Worm (Caenorhabditis elegans): ENCODE results near the gene lron-10.
A peak's percentile ranks its signal among the peaks of the same experiment; 100 is the strongest.

Gene lron-10

DNA sequence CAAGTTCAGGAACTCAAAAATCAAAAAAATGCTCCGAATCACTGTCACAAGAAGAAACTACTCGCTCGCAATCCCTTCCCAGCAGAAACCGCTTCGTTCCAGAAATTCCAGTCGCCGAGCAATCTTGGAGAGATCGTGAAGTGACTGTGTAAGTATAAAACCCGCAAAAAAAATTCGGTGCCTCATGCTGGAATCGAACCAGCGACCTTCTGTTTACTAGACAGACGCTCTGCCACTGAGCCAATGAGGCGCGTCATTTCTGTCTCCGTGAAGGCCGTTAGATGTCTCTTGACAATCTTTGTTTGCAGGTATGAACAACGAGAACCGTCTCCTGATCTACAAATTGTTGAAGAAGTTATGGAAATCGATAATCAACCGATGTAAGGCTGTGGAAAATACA, 3.4 kb upstream of the lron-10 start (continued):
- TF ChIP-seq lin-13 (GFP tag; optimal IDR thresholded peaks at IDR 0.05): no peak
- peak; percentile 1 to 39 for TF ChIP-seq efl-1 (optimal IDR thresholded peaks at IDR 0.05)
- TF ChIP-seq efl-1 (GFP tag; optimal IDR thresholded peaks at IDR 0.05 in 1 of 2): peak; percentile 32 to 95
- TF ChIP-seq nhr-237 (tag; optimal IDR thresholded peaks at IDR 0.05): no peak
- TF ChIP-seq snpc-4 (tag; optimal IDR thresholded peaks at IDR 0.05): no peak
- no peak for TF ChIP-seq lin-39 (tag; optimal IDR thresholded peaks at IDR 0.05)
- peak; percentile 50 for TF ChIP-seq nhr-47 (tag; optimal IDR thresholded peaks at IDR 0.05)
- TF ChIP-seq C34B4.2 (tag; optimal IDR thresholded peaks at IDR 0.05): no peak
- TF ChIP-seq ceh-90 (tag; optimal IDR thresholded peaks at IDR 0.05): no peak
- peak; percentile 79 for TF ChIP-seq nhr-85 (tag)
- TF ChIP-seq pqm-1 (tag; optimal IDR thresholded peaks at IDR 0.05): no peak
- no peak for TF ChIP-seq nhr-12 (tag; optimal IDR thresholded peaks at IDR 0.05)
- no peak for TF ChIP-seq alr-1 (tag; optimal IDR thresholded peaks at IDR 0.05; ENCODE audit: borderline replicate concordance)
- no peak for TF ChIP-seq fos-1 (tag; optimal IDR thresholded peaks at IDR 0.05)
- TF ChIP-seq sptf-1 (tag; optimal IDR thresholded peaks at IDR 0.05): no peak
- peak; percentile 31 for TF ChIP-seq swsn-7 (tag; optimal IDR thresholded peaks at IDR 0.05)
- TF ChIP-seq ama-1 (optimal IDR thresholded peaks at IDR 0.05): no peak
- TF ChIP-seq hlh-4 (tag; optimal IDR thresholded peaks at IDR 0.05): no peak
- TF ChIP-seq mep-1 (tag; optimal IDR thresholded peaks at IDR 0.05): peak; percentile 26
- TF ChIP-seq ets-5 (GFP tag; IDR thresholded peaks at IDR 0.05): no peak
- TF ChIP-seq unc-86 (tag; optimal IDR thresholded peaks at IDR 0.05): no peak
- TF ChIP-seq lir-3 (tag; optimal IDR thresholded peaks at IDR 0.05; ENCODE audit: poor library complexity): peak; percentile 21
- TF ChIP-seq sup-37 (GFP tag; optimal IDR thresholded peaks at IDR 0.05): no peak
- TF ChIP-seq skn-1 (tag; optimal IDR thresholded peaks at IDR 0.05): no peak
- peak; percentile 51 for TF ChIP-seq rnt-1 (tag; optimal IDR thresholded peaks at IDR 0.05)
- peak; percentile 2 for TF ChIP-seq nhr-20 (tag; optimal IDR thresholded peaks at IDR 0.05)
- peak; percentile 45 for TF ChIP-seq C16A3.4 (tag; optimal IDR thresholded peaks at IDR 0.05)
- TF ChIP-seq ceh-8 (GFP tag; optimal IDR thresholded peaks at IDR 0.05): no peak
- TF ChIP-seq fkh-10 (GFP tag; optimal IDR thresholded peaks at IDR 0.05): no peak
- TF ChIP-seq isw-1 (GFP tag; IDR thresholded peaks at IDR 0.05): no peak
- no peak for TF ChIP-seq nhr-28 (tag; optimal IDR thresholded peaks at IDR 0.05)
- peak; percentile 15 for TF ChIP-seq dsc-1 (tag; optimal IDR thresholded peaks at IDR 0.05)
- peak; percentile 65 for TF ChIP-seq snu-23 (GFP tag; optimal IDR thresholded peaks at IDR 0.05)
- TF ChIP-seq tbx-2 (tag; optimal IDR thresholded peaks at IDR 0.05): peak; percentile 6
- peak; percentile 7 for TF ChIP-seq jun-1 (tag; optimal IDR thresholded peaks at IDR 0.05)
- TF ChIP-seq ztf-4 (tag; optimal IDR thresholded peaks at IDR 0.05): no peak
- TF ChIP-seq sox-4 (tag; optimal IDR thresholded peaks at IDR 0.05): no peak
- peak; percentile 20 to 72 for TF ChIP-seq lin-35 (GFP tag; optimal IDR thresholded peaks at IDR 0.05)
- TF ChIP-seq fkh-8 (tag; optimal IDR thresholded peaks at IDR 0.05): no peak
- no peak for TF ChIP-seq ceh-88 (GFP tag; IDR thresholded peaks at IDR 0.05)
- no peak for TF ChIP-seq aha-1 (tag; optimal IDR thresholded peaks at IDR 0.05)
- TF ChIP-seq ztf-11 (tag; optimal IDR thresholded peaks at IDR 0.05): no peak
- no peak for TF ChIP-seq blmp-1 (tag; optimal IDR thresholded peaks at IDR 0.05)
- TF ChIP-seq irx-1 (tag; optimal IDR thresholded peaks at IDR 0.05): peak; percentile 35
- TF ChIP-seq aly-2 (tag; optimal IDR thresholded peaks at IDR 0.05): no peak
- no peak for TF ChIP-seq vab-15 (tag; optimal IDR thresholded peaks at IDR 0.05)
- TF ChIP-seq unc-98 (GFP tag; IDR thresholded peaks at IDR 0.05): no peak
- TF ChIP-seq pax-3 (tag; optimal IDR thresholded peaks at IDR 0.05): no peak
- peak; percentile 21 for TF ChIP-seq xbp-1 (tag; optimal IDR thresholded peaks at IDR 0.05)
- no peak for TF ChIP-seq zag-1 (tag; optimal IDR thresholded peaks at IDR 0.05)
- no peak for TF ChIP-seq hpl-2 (GFP tag; optimal IDR thresholded peaks at IDR 0.05)
- peak; percentile 48 for TF ChIP-seq nhr-71 (tag; optimal IDR thresholded peaks at IDR 0.05)
